Fruit fly (Drosophila melanogaster) ovary, adult (tissue): ENCODE data around the gene CG44329.

Experiments used
- CG17801 ChIP-seq: fragments of 200-800 bp; optimal IDR thresholded peaks from 2 replicates; lab custom pipeline; 2019; ENCODE audit warnings: missing biosample characterization, mild to moderate bottlenecking, missing genetic modification characterization, moderate library complexity; ENCODE audit not compliant: partially characterized antibody

The CG44329 gene

dm6 chrX:5783260-5784040 lies 29.3 kb downstream of the CG44329 start:
- TF ChIP-seq CG17801, result no peak

- no peak for TF ChIP-seq CG17801
Measured at dm6 chrX:5781520-5781919, 31.3 kb downstream of the CG44329 start, which contains the start of gene CG3108. Gene CG3108 (minus strand): TSS chrX:5781620.

- TF ChIP-seq CG17801, result no peak
Measured at dm6 chrX:5776547-5776946, 36.2 kb downstream of the CG44329 start, which contains the start of gene CG42264. Gene CG42264 (minus strand): TSS chrX:5776647.

- TF ChIP-seq CG17801, result no peak
Measured at dm6 chrX:5772409-5772808, 40.4 kb downstream of the CG44329 start.

- TF ChIP-seq CG17801, result no peak
Measured at dm6 chrX:5770730-5771181, 42.0 kb downstream of the CG44329 start, which contains the start of gene CG3097. Gene CG3097 (minus strand): TSS chrX:5770780.

- TF ChIP-seq CG17801, result no peak
Measured at dm6 chrX:5768602-5769251, 44.0 kb downstream of the CG44329 start.

dm6 chrX:5766732-5767131 lies 46.0 kb downstream of the CG44329 start:
- no peak for TF ChIP-seq CG17801

- peak; percentile 71 for TF ChIP-seq CG17801
Measured at dm6 chrX:5764001-5764892, 48.5 kb downstream of the CG44329 start, which contains the start of the genes MAPk-Ak2 and CG42699. Gene MAPk-Ak2 (minus strand): TSS chrX:5764203. Gene CG42699 (plus strand): TSS chrX:5764553.

dm6 chrX:5763443-5764000 lies 49.3 kb downstream of the CG44329 start:
- no peak for TF ChIP-seq CG17801
